Fruit fly (Drosophila melanogaster) Kc167 (cell line): ENCODE measurements around the gene AdamTS-B.

Experiments used
- Myc ChIP-seq: fragments of >200 bp; optimal IDR thresholded peaks from 2 replicates; lab custom pipeline; 2017; ENCODE audit warnings: missing external identifiers
- Sin3A ChIP-seq: fragments of >200 bp; optimal IDR thresholded peaks from 2 replicates; lab custom pipeline; 2018; ENCODE audit warnings: missing external identifiers
- h ChIP-seq: fragments of >200 bp; optimal IDR thresholded peaks from 3 replicates; lab custom pipeline; 2018; ENCODE audit warnings: missing external identifiers
- insv ChIP-seq: fragments of >200 bp; optimal IDR thresholded peaks from 3 replicates; lab custom pipeline; 2018; ENCODE audit warnings: missing external identifiers
- psq ChIP-seq: fragments of >200 bp; optimal IDR thresholded peaks from 2 replicates; lab custom pipeline; 2017; ENCODE audit warnings: missing external identifiers
- ttk ChIP-seq: sonication (Bioruptor generic); optimal IDR thresholded peaks from 2 replicates; lab custom pipeline; 2017; ENCODE audit warnings: missing external identifiers

dm6 chrX:5676855-5677254 lies 21.5 kb upstream of the AdamTS-B start:
- TF ChIP-seq ttk (lab: Kevin White, UChicago) (no peak), Myc (lab: Kevin White, UChicago) (no peak), insv (lab: Kevin White, UChicago) (no peak), Sin3A (lab: Kevin White, UChicago) (no peak), psq (no peak), h (no peak)
